Worm (Caenorhabditis elegans) whole organism, L2 larva: ENCODE measurements around the gene F01G4.4.

Experiments
- C34F6.9 ChIP-seq: fragments of 150-350 bp; optimal IDR thresholded peaks from 2 replicates; lab custom pipeline; 2014; ENCODE audit warnings: missing biosample characterization, missing genetic modification characterization
- F13H6.1 ChIP-seq: sonication (generic microtip); optimal IDR thresholded peaks from 2 replicates; lab custom pipeline; 2016; ENCODE audit warnings: missing genetic modification characterization, missing compliant biosample characterization
- R02D3.7 ChIP-seq: fragments of 150-350 bp; optimal IDR thresholded peaks from 2 replicates; lab custom pipeline; 2014; ENCODE audit warnings: missing biosample characterization, missing genetic modification characterization
- Y55F3AM.14 ChIP-seq: fragments of 200-800 bp; sonication (Bioruptor generic); optimal IDR thresholded peaks from 2 replicates; lab custom pipeline; 2018; ENCODE audit warnings: mild to moderate bottlenecking, missing genetic modification characterization, missing compliant biosample characterization
- ZK546.5 ChIP-seq: sonication (generic microtip); optimal IDR thresholded peaks from 2 replicates; lab custom pipeline; 2017; ENCODE audit warnings: missing biosample characterization, missing genetic modification characterization
- alr-1 ChIP-seq: fragments of 150-350 bp; optimal IDR thresholded peaks from 2 replicates; lab custom pipeline; 2014; ENCODE audit warnings: missing biosample characterization, missing genetic modification characterization
- aly-2 ChIP-seq: fragments of 150-350 bp; optimal IDR thresholded peaks from 2 replicates; lab custom pipeline; 2014; ENCODE audit warnings: missing biosample characterization, missing genetic modification characterization
- ama-1 ChIP-seq: fragments of 150-350 bp; optimal IDR thresholded peaks from 2 replicates; lab custom pipeline; 2018; ENCODE audit warnings: inconsistent platforms
- blmp-1 ChIP-seq: sonication (generic microtip); optimal IDR thresholded peaks from 2 replicates; lab custom pipeline; 2017; ENCODE audit warnings: missing genetic modification characterization, mild to moderate bottlenecking, missing compliant biosample characterization, antibody characterized with exemption, moderate library complexity; ENCODE audit not compliant: insufficient read depth
- ceh-16 ChIP-seq: fragments of 150-350 bp; optimal IDR thresholded peaks from 2 replicates; lab custom pipeline; 2014; ENCODE audit warnings: missing biosample characterization, missing genetic modification characterization
- ceh-82 ChIP-seq: fragments of 150-350 bp; optimal IDR thresholded peaks from 2 replicates; lab custom pipeline; 2014; ENCODE audit warnings: missing biosample characterization, missing genetic modification characterization
- crh-2 ChIP-seq: sonication (generic microtip); optimal IDR thresholded peaks from 2 replicates; lab custom pipeline; 2017; ENCODE audit warnings: missing biosample characterization, missing genetic modification characterization
- dmd-4 ChIP-seq: sonication (generic microtip); optimal IDR thresholded peaks from 2 replicates; lab custom pipeline; 2017; ENCODE audit warnings: missing biosample characterization, missing genetic modification characterization
- egl-27 ChIP-seq: sonication (generic microtip); optimal IDR thresholded peaks from 3 replicates; lab custom pipeline; 2017; ENCODE audit warnings: missing biosample characterization, missing genetic modification reagents, missing genetic modification characterization
- elt-1 ChIP-seq: fragments of 150-350 bp; optimal IDR thresholded peaks from 2 replicates; lab custom pipeline; 2014; ENCODE audit warnings: missing biosample characterization, missing genetic modification characterization
- elt-3 ChIP-seq: sonication (generic microtip); optimal IDR thresholded peaks from 2 replicates; lab custom pipeline; 2017; ENCODE audit warnings: missing biosample characterization, missing genetic modification characterization
- fos-1 ChIP-seq: fragments of 150-350 bp; optimal IDR thresholded peaks from 2 replicates; lab custom pipeline; 2014; ENCODE audit warnings: missing biosample characterization, missing genetic modification characterization
- gmeb-1 ChIP-seq: fragments of 150-350 bp; optimal IDR thresholded peaks from 2 replicates; lab custom pipeline; 2014; ENCODE audit warnings: missing biosample characterization, missing genetic modification characterization
- lin-11 ChIP-seq: fragments of 150-350 bp; sonication (generic microtip); optimal IDR thresholded peaks from 2 replicates; lab custom pipeline; 2014; ENCODE audit warnings: missing biosample characterization, missing genetic modification characterization, inconsistent platforms, mixed read lengths
- lin-13 ChIP-seq: fragments of 150-350 bp; optimal IDR thresholded peaks from 2 replicates; lab custom pipeline; 2014; ENCODE audit warnings: missing biosample characterization, missing genetic modification reagents, missing genetic modification characterization
- lin-39 ChIP-seq: fragments of 150-350 bp; optimal IDR thresholded peaks from 2 replicates; lab custom pipeline; 2014; ENCODE audit warnings: missing biosample characterization, missing genetic modification reagents, missing genetic modification characterization
- lsy-2 ChIP-seq, 2 experiments: fragments of 150-350 bp in 1 of 2; sonication (generic microtip) in 1 of 2; optimal IDR thresholded peaks; 2 replicates each; lab custom pipeline; 2014 to 2017; ENCODE audit warnings: missing biosample characterization in 2 of 2, missing genetic modification characterization in 2 of 2
- mab-5 ChIP-seq: fragments of 150-350 bp; optimal IDR thresholded peaks from 2 replicates; lab custom pipeline; 2014; ENCODE audit warnings: missing biosample characterization, missing genetic modification characterization
- mbf-1 ChIP-seq: sonication (generic microtip); optimal IDR thresholded peaks from 2 replicates; lab custom pipeline; 2017; ENCODE audit warnings: missing biosample characterization, missing genetic modification characterization
- mdl-1 ChIP-seq, 2 experiments: fragments of 150-350 bp in 1 of 2; sonication (generic microtip) in 1 of 2; optimal IDR thresholded peaks; 2 replicates each; lab custom pipeline; 2017; ENCODE audit warnings: missing biosample characterization in 2 of 2, missing genetic modification characterization in 2 of 2
- nhr-10 ChIP-seq: sonication (generic microtip); optimal IDR thresholded peaks from 2 replicates; lab custom pipeline; 2017; ENCODE audit warnings: missing biosample characterization, missing genetic modification characterization
- nhr-11 ChIP-seq: fragments of 150-350 bp; optimal IDR thresholded peaks from 2 replicates; lab custom pipeline; 2014; ENCODE audit warnings: missing biosample characterization, missing genetic modification characterization
- nhr-12 ChIP-seq: fragments of 150-350 bp; optimal IDR thresholded peaks from 2 replicates; lab custom pipeline; 2014; ENCODE audit warnings: missing biosample characterization, missing genetic modification characterization
- nhr-129 ChIP-seq: fragments of 150-350 bp; optimal IDR thresholded peaks from 2 replicates; lab custom pipeline; 2014; ENCODE audit warnings: missing biosample characterization, missing genetic modification characterization
- nhr-21 ChIP-seq: fragments of 150-350 bp; optimal IDR thresholded peaks from 2 replicates; lab custom pipeline; 2014; ENCODE audit warnings: missing biosample characterization, missing genetic modification characterization
- nhr-23 ChIP-seq: fragments of 150-350 bp; optimal IDR thresholded peaks from 2 replicates; lab custom pipeline; 2014; ENCODE audit warnings: missing biosample characterization, missing genetic modification reagents, missing genetic modification characterization
- nhr-237 ChIP-seq: fragments of 150-350 bp; optimal IDR thresholded peaks from 2 replicates; lab custom pipeline; 2014; ENCODE audit warnings: missing biosample characterization, missing genetic modification characterization
- nhr-25 ChIP-seq: fragments of 150-350 bp; sonication (generic microtip); optimal IDR thresholded peaks from 3 replicates; lab custom pipeline; 2014; ENCODE audit warnings: missing biosample characterization, missing genetic modification characterization
- nhr-6 ChIP-seq: fragments of 150-350 bp; optimal IDR thresholded peaks from 2 replicates; lab custom pipeline; 2014; ENCODE audit warnings: missing biosample characterization, missing genetic modification characterization
- nhr-77 ChIP-seq: fragments of 150-350 bp; optimal IDR thresholded peaks from 2 replicates; lab custom pipeline; 2014; ENCODE audit warnings: missing biosample characterization, missing genetic modification characterization
- peb-1 ChIP-seq: fragments of 150-350 bp; optimal IDR thresholded peaks from 2 replicates; lab custom pipeline; 2014; ENCODE audit warnings: missing biosample characterization, missing genetic modification characterization
- sem-4 ChIP-seq: fragments of 150-350 bp; optimal IDR thresholded peaks from 2 replicates; lab custom pipeline; 2014; ENCODE audit warnings: missing biosample characterization, missing genetic modification reagents, missing genetic modification characterization
- skn-1 ChIP-seq: sonication (generic microtip); optimal IDR thresholded peaks from 2 replicates; lab custom pipeline; 2017; ENCODE audit warnings: missing biosample characterization, missing genetic modification characterization
- sma-3 ChIP-seq: sonication (generic microtip); optimal IDR thresholded peaks from 2 replicates; lab custom pipeline; 2016; ENCODE audit warnings: missing genetic modification reagents, missing genetic modification characterization, missing compliant biosample characterization
- sma-9 ChIP-seq, 2 experiments: fragments of 150-350 bp in 1 of 2; sonication (generic microtip) in 1 of 2; optimal IDR thresholded peaks; 2 replicates each; lab custom pipeline; 2014 to 2016; ENCODE audit warnings: missing genetic modification characterization in 2 of 2, mild to moderate bottlenecking in 1 of 2, missing biosample characterization in 1 of 2, missing compliant biosample characterization in 1 of 2, missing genetic modification reagents in 1 of 2, moderate library complexity in 1 of 2
- snpc-4 ChIP-seq: fragments of 150-350 bp; optimal IDR thresholded peaks from 2 replicates; lab custom pipeline; 2014; ENCODE audit warnings: missing biosample characterization, missing genetic modification characterization
- unc-39 ChIP-seq: fragments of 150-350 bp; optimal IDR thresholded peaks from 2 replicates; lab custom pipeline; 2014; ENCODE audit warnings: missing biosample characterization, missing genetic modification characterization
- unc-55 ChIP-seq: fragments of 150-350 bp; sonication (generic microtip); optimal IDR thresholded peaks from 3 replicates; lab custom pipeline; 2014; ENCODE audit warnings: missing biosample characterization, missing genetic modification reagents, missing genetic modification characterization
- unc-62 ChIP-seq: fragments of 150-350 bp; optimal IDR thresholded peaks from 2 replicates; lab custom pipeline; 2014; ENCODE audit warnings: missing biosample characterization, missing genetic modification reagents, missing genetic modification characterization
- zag-1 ChIP-seq: fragments of 150-350 bp; optimal IDR thresholded peaks from 2 replicates; lab custom pipeline; 2014; ENCODE audit warnings: missing biosample characterization, missing genetic modification characterization
- ztf-1 ChIP-seq: fragments of 200-800 bp; sonication (Bioruptor generic); conservative IDR thresholded peaks from 2 replicates; pipeline ENCODE4 v1.3.6; 2022; ENCODE audit warnings: missing genetic modification characterization, missing compliant biosample characterization
- ztf-11 ChIP-seq: sonication (generic microtip); optimal IDR thresholded peaks from 2 replicates; lab custom pipeline; 2017; ENCODE audit warnings: missing biosample characterization, missing genetic modification characterization
- ztf-4 ChIP-seq: fragments of 150-350 bp; optimal IDR thresholded peaks from 2 replicates; lab custom pipeline; 2014; ENCODE audit warnings: missing biosample characterization, missing genetic modification characterization

F01G4.4 gene

ce11 chrIV:11110995-11111619, 32.0 kb upstream of the F01G4.4 start, which contains the start of gene rps-5:
Gene rps-5, minus strand, starts transcription at chrIV:11111045.
- TF ChIP-seq ztf-1 (GFP tag; lab: Robert Waterston, UW) (no peak), sma-9 (GFP tag; optimal IDR thresholded peaks at IDR 0.05; lab: Kevin White, UChicago) (peak; percentile 41), sma-9 (tag; optimal IDR thresholded peaks at IDR 0.05; lab: Kevin White, UChicago) (no peak), ztf-11 (no peak), nhr-237 (tag; lab: Kevin White, UChicago) (no peak), lin-13 (GFP tag; lab: Kevin White, UChicago) (peak; percentile 61), R02D3.7 (tag; lab: Kevin White, UChicago) (no peak), sma-3 (GFP tag; lab: Kevin White, UChicago) (peak; percentile 22), egl-27 (no peak), crh-2 (tag; lab: Kevin White, UChicago) (peak; percentile 65), nhr-23 (tag; lab: Kevin White, UChicago) (no peak), nhr-11 (tag; lab: Kevin White, UChicago) (no peak), mab-5 (peak; percentile 14), lsy-2 (tag; optimal IDR thresholded peaks at IDR 0.05; lab: Kevin White, UChicago) (peak; percentile 50 to 89), nhr-25 (peak; percentile 59), mbf-1 (tag; lab: Kevin White, UChicago) (no peak), lin-11 (tag; lab: Kevin White, UChicago) (peak; percentile 47), skn-1 (no peak), unc-39 (no peak), gmeb-1 (peak; percentile 78), fos-1 (tag; lab: Kevin White, UChicago) (peak; percentile 33), nhr-129 (tag; lab: Kevin White, UChicago) (peak; percentile 71), Y55F3AM.14 (GFP tag; lab: Kevin White, UChicago) (no peak), lin-39 (tag; lab: Kevin White, UChicago) (no peak), snpc-4 (tag; lab: Kevin White, UChicago) (peak; percentile 49), ztf-4 (tag; lab: Kevin White, UChicago) (no peak), ceh-16 (no peak), elt-3 (tag; lab: Kevin White, UChicago) (no peak), sem-4 (tag; lab: Kevin White, UChicago) (peak; percentile 29), unc-62 (GFP tag; lab: Kevin White, UChicago) (no peak), nhr-12 (no peak), ama-1 (lab: Kevin White, UChicago) (peak; percentile 18), nhr-21 (tag; lab: Kevin White, UChicago) (peak; percentile 33), C34F6.9 (peak; percentile 71), ceh-82 (no peak), nhr-10 (no peak), nhr-6 (tag; lab: Kevin White, UChicago) (no peak), mdl-1 (tag; optimal IDR thresholded peaks at IDR 0.05; lab: Kevin White, UChicago) (no peak), dmd-4 (tag; lab: Kevin White, UChicago) (no peak), ZK546.5 (tag; lab: Kevin White, UChicago) (peak; percentile 15), elt-1 (tag; lab: Kevin White, UChicago) (no peak), aly-2 (tag; lab: Kevin White, UChicago) (no peak), F13H6.1 (tag; lab: Kevin White, UChicago) (peak; percentile 20), alr-1 (tag; lab: Kevin White, UChicago) (no peak), unc-55 (GFP tag; lab: Kevin White, UChicago) (peak; percentile 86), zag-1 (tag; lab: Kevin White, UChicago) (no peak), nhr-77 (tag; lab: Kevin White, UChicago) (no peak), peb-1 (tag; lab: Kevin White, UChicago) (no peak), blmp-1 (tag; lab: Kevin White, UChicago) (no peak)
